Worm (Caenorhabditis elegans): Measurements from ENCODE around the gene F49F1.2.
"Not testable (repeated sequence)": the region's sequence is repeated elsewhere in the genome, so short reads cannot be mapped to it uniquely, and the experiment has no call there.

Gene F49F1.2

ce11 chrIV:4125657-4126056, 9.9 kb downstream of the F49F1.2 start, which contains the start of gene F49F1.7:
TSS of gene F49F1.7 (minus strand) at chrIV:4125757.
- TF ChIP-seq unc-62 (GFP tag; optimal IDR thresholded peaks at IDR 0.05); lsy-2 (tag; optimal IDR thresholded peaks at IDR 0.05); skn-1 (tag; optimal IDR thresholded peaks at IDR 0.05): not testable (repeated sequence)

- TF ChIP-seq crh-2 (tag; optimal IDR thresholded peaks at IDR 0.05) (no peak), nhr-129 (tag; optimal IDR thresholded peaks at IDR 0.05) (no peak), blmp-1 (tag; optimal IDR thresholded peaks at IDR 0.05; ENCODE audit: insufficient read depth) (no peak), alr-1 (tag; optimal IDR thresholded peaks at IDR 0.05) (no peak), aly-2 (tag; optimal IDR thresholded peaks at IDR 0.05) (no peak), lin-13 (GFP tag; optimal IDR thresholded peaks at IDR 0.05) (no peak), nhr-237 (tag; optimal IDR thresholded peaks at IDR 0.05) (no peak), elt-1 (tag; optimal IDR thresholded peaks at IDR 0.05) (no peak), unc-39 (tag; optimal IDR thresholded peaks at IDR 0.05) (no peak), unc-55 (GFP tag; optimal IDR thresholded peaks at IDR 0.05) (no peak), nhr-77 (tag; optimal IDR thresholded peaks at IDR 0.05) (no peak), C34F6.9 (tag; optimal IDR thresholded peaks at IDR 0.05) (no peak)
Measured at ce11 chrIV:4135744-4136143, 20.0 kb downstream of the F49F1.2 start, which contains the start of gene F49F1.17. TSS of gene F49F1.17 (minus strand) at chrIV:4135844.

ce11 chrIV:4137472-4137871, 21.7 kb downstream of the F49F1.2 start, which contains the start of gene F49F1.9:
TSS of gene F49F1.9 (minus strand) at chrIV:4137572.
- TF ChIP-seq ZK546.5 (tag; optimal IDR thresholded peaks at IDR 0.05) = no peak
- no peak for TF ChIP-seq sem-4 (tag; optimal IDR thresholded peaks at IDR 0.05)
- TF ChIP-seq nhr-77 (tag; optimal IDR thresholded peaks at IDR 0.05) = no peak
- TF ChIP-seq nhr-21 (tag; optimal IDR thresholded peaks at IDR 0.05) = no peak
- no peak for TF ChIP-seq F13H6.1 (tag; optimal IDR thresholded peaks at IDR 0.05)
- no peak for TF ChIP-seq snpc-4 (tag; optimal IDR thresholded peaks at IDR 0.05)
- no peak for TF ChIP-seq nhr-12 (tag; optimal IDR thresholded peaks at IDR 0.05)
- no peak for TF ChIP-seq nhr-10 (tag; optimal IDR thresholded peaks at IDR 0.05)
- no peak for TF ChIP-seq ama-1 (optimal IDR thresholded peaks at IDR 0.05)
- no peak for TF ChIP-seq unc-39 (tag; optimal IDR thresholded peaks at IDR 0.05)
- no peak for TF ChIP-seq crh-2 (tag; optimal IDR thresholded peaks at IDR 0.05)
- TF ChIP-seq blmp-1 (tag; optimal IDR thresholded peaks at IDR 0.05; ENCODE audit: insufficient read depth) = no peak
- no peak for TF ChIP-seq ceh-82 (tag; optimal IDR thresholded peaks at IDR 0.05)
- no peak for TF ChIP-seq unc-62 (GFP tag; optimal IDR thresholded peaks at IDR 0.05)
- TF ChIP-seq sma-3 (GFP tag; optimal IDR thresholded peaks at IDR 0.05) = no peak
- TF ChIP-seq nhr-11 (tag; optimal IDR thresholded peaks at IDR 0.05) = no peak
- no peak for TF ChIP-seq ztf-1 (GFP tag; conservative IDR thresholded peaks at IDR 0.05)
- no peak for TF ChIP-seq ztf-4 (tag; optimal IDR thresholded peaks at IDR 0.05)
- no peak for TF ChIP-seq unc-55 (GFP tag; optimal IDR thresholded peaks at IDR 0.05)

- TF ChIP-seq egl-27 (tag; optimal IDR thresholded peaks at IDR 0.05) (no peak), fos-1 (tag; optimal IDR thresholded peaks at IDR 0.05) (no peak), nhr-77 (tag; optimal IDR thresholded peaks at IDR 0.05) (no peak), sma-3 (GFP tag; optimal IDR thresholded peaks at IDR 0.05) (no peak)
Measured at ce11 chrIV:4139022-4139421, 23.3 kb downstream of the F49F1.2 start, which contains the start of gene F49F1.10. TSS of gene F49F1.10 (minus strand) at chrIV:4139122.

- TF ChIP-seq gmeb-1 (tag; optimal IDR thresholded peaks at IDR 0.05) (no peak), ceh-16 (tag; optimal IDR thresholded peaks at IDR 0.05) (no peak), sma-3 (GFP tag; optimal IDR thresholded peaks at IDR 0.05) (no peak), skn-1 (tag; optimal IDR thresholded peaks at IDR 0.05) (no peak), nhr-23 (tag; optimal IDR thresholded peaks at IDR 0.05) (no peak), nhr-11 (tag; optimal IDR thresholded peaks at IDR 0.05) (no peak), nhr-10 (tag; optimal IDR thresholded peaks at IDR 0.05) (no peak), peb-1 (tag; optimal IDR thresholded peaks at IDR 0.05) (no peak), nhr-21 (tag; optimal IDR thresholded peaks at IDR 0.05) (no peak), Y55F3AM.14 (GFP tag; optimal IDR thresholded peaks at IDR 0.05) (no peak), nhr-25 (tag; optimal IDR thresholded peaks at IDR 0.05) (no peak), ztf-1 (GFP tag; conservative IDR thresholded peaks at IDR 0.05) (no peak), unc-39 (tag; optimal IDR thresholded peaks at IDR 0.05) (no peak), alr-1 (tag; optimal IDR thresholded peaks at IDR 0.05) (no peak), ama-1 (optimal IDR thresholded peaks at IDR 0.05) (no peak), unc-62 (GFP tag; optimal IDR thresholded peaks at IDR 0.05) (no peak), ZK546.5 (tag; optimal IDR thresholded peaks at IDR 0.05) (no peak), ceh-82 (tag; optimal IDR thresholded peaks at IDR 0.05) (no peak)
Measured at ce11 chrIV:4140265-4140664, 24.5 kb downstream of the F49F1.2 start, which contains the start of gene F49F1.18. TSS of gene F49F1.18 (minus strand) at chrIV:4140365.
